Fruit fly (Drosophila melanogaster) whole organism, embryonic: ENCODE measurements around the gene drongo.

ENCODE experiments used
- Bgb ChIP-seq: fragments of 200-800 bp; sonication (Bioruptor generic); IDR thresholded peaks from 2 replicates; pipeline ENCODE4 v1.3.6; 2022; ENCODE audit warnings: missing biosample characterization, missing genetic modification characterization; ENCODE audit not compliant: partially characterized antibody
- CG10209 ChIP-seq: fragments of 200-800 bp; sonication (Bioruptor generic); optimal IDR thresholded peaks from 3 replicates; lab custom pipeline; 2017; ENCODE audit warnings: missing biosample characterization, mild to moderate bottlenecking, missing genetic modification characterization, missing genetic modification reagents
- CG10431 ChIP-seq: fragments of 200-800 bp; sonication (Bioruptor generic); optimal IDR thresholded peaks from 3 replicates; lab custom pipeline; 2018; ENCODE audit warnings: missing biosample characterization, mild to moderate bottlenecking, missing genetic modification characterization
- CG11696 ChIP-seq: fragments of 200-800 bp; sonication (Bioruptor generic); IDR thresholded peaks from 2 replicates; pipeline ENCODE4 v1.3.6; 2022; ENCODE audit warnings: missing biosample characterization, missing genetic modification characterization
- CG12219 ChIP-seq: fragments of 200-800 bp; sonication (Bioruptor generic); optimal IDR thresholded peaks from 3 replicates; lab custom pipeline; 2018; ENCODE audit warnings: missing biosample characterization, mild to moderate bottlenecking, missing genetic modification characterization
- CG14860 ChIP-seq: fragments of 200-800 bp; sonication (Bioruptor generic); IDR thresholded peaks from 3 replicates; pipeline ENCODE4 v1.3.6; 2022; ENCODE audit warnings: missing biosample characterization, missing genetic modification characterization; ENCODE audit not compliant: partially characterized antibody
- CG15601 ChIP-seq: fragments of 200-800 bp; sonication (Bioruptor generic); optimal IDR thresholded peaks from 3 replicates; lab custom pipeline; 2019; ENCODE audit warnings: missing biosample characterization, mild to moderate bottlenecking, missing genetic modification characterization, moderate library complexity
- CG17361 ChIP-seq: fragments of 200-800 bp; sonication (Bioruptor generic); IDR thresholded peaks from 3 replicates; pipeline ENCODE4 v1.3.6; 2022; ENCODE audit warnings: missing biosample characterization, missing genetic modification characterization
- CG17568 ChIP-seq: fragments of 200-800 bp; sonication (Bioruptor generic); optimal IDR thresholded peaks from 2 replicates; lab custom pipeline; 2018; ENCODE audit warnings: missing biosample characterization, mild to moderate bottlenecking, missing genetic modification characterization, moderate library complexity
- CG18011 ChIP-seq: fragments of 200-800 bp; sonication (Bioruptor generic); optimal IDR thresholded peaks from 2 replicates; lab custom pipeline; 2017; ENCODE audit warnings: missing biosample characterization, missing genetic modification characterization, mild to moderate bottlenecking, moderate library complexity, missing genotype
- CG18764 ChIP-seq: fragments of 200-800 bp; sonication (Bioruptor generic); optimal IDR thresholded peaks from 3 replicates; lab custom pipeline; 2016; ENCODE audit warnings: missing biosample characterization, missing genetic modification characterization
- CG2199 ChIP-seq: fragments of 200-800 bp; sonication (Bioruptor generic); IDR thresholded peaks from 3 replicates; pipeline ENCODE4 v1.3.6; 2022; ENCODE audit warnings: missing biosample characterization, missing genetic modification characterization
- CG2678 ChIP-seq: fragments of 200-800 bp; sonication (Bioruptor generic); optimal IDR thresholded peaks from 3 replicates; lab custom pipeline; 2019; ENCODE audit warnings: missing biosample characterization, mild to moderate bottlenecking, missing genetic modification characterization, moderate library complexity
- CG30020 ChIP-seq: fragments of 200-800 bp; optimal IDR thresholded peaks from 2 replicates; lab custom pipeline; 2019; ENCODE audit warnings: missing biosample characterization, mild to moderate bottlenecking, missing genetic modification characterization, moderate library complexity
- CG6254 ChIP-seq: fragments of 200-800 bp; sonication (Bioruptor generic); optimal IDR thresholded peaks from 3 replicates; lab custom pipeline; 2017; ENCODE audit warnings: mild to moderate bottlenecking, missing biosample characterization, missing genetic modification reagents, missing genetic modification characterization
- CG6654 ChIP-seq: fragments of 200-800 bp; sonication (Bioruptor generic); optimal IDR thresholded peaks from 2 replicates; lab custom pipeline; 2017; ENCODE audit warnings: missing biosample characterization, mild to moderate bottlenecking, missing genetic modification characterization
- CG6854 ChIP-seq: fragments of 200-800 bp; sonication (Bioruptor generic); optimal IDR thresholded peaks from 3 replicates; lab custom pipeline; 2017; ENCODE audit warnings: missing biosample characterization, mild to moderate bottlenecking, missing genetic modification characterization
- CG8765 ChIP-seq: fragments of 200-800 bp; sonication (Bioruptor generic); IDR thresholded peaks from 2 replicates; pipeline ENCODE4 v1.3.6; 2022; ENCODE audit warnings: missing biosample characterization, missing genetic modification characterization
- CG9609 ChIP-seq: fragments of 200-800 bp; sonication (Bioruptor generic); optimal IDR thresholded peaks from 3 replicates; lab custom pipeline; 2016; ENCODE audit warnings: missing biosample characterization, missing genetic modification characterization
- D19A ChIP-seq: fragments of 200-800 bp; optimal IDR thresholded peaks from 3 replicates; lab custom pipeline; 2019; ENCODE audit warnings: missing biosample characterization, mild to moderate bottlenecking, missing genetic modification characterization, moderate library complexity
- Dbx ChIP-seq: fragments of 200-800 bp; sonication (Bioruptor generic); IDR thresholded peaks from 3 replicates; pipeline ENCODE4 v1.3.6; 2022; ENCODE audit warnings: missing biosample characterization, missing genetic modification characterization
- HHEX ChIP-seq: fragments of 200-800 bp; sonication (Bioruptor generic); optimal IDR thresholded peaks from 3 replicates; lab custom pipeline; 2017; ENCODE audit warnings: missing biosample characterization, mild to moderate bottlenecking, missing genetic modification characterization, missing genetic modification reagents
- Hr51 ChIP-seq, 2 experiments: fragments of 200-800 bp; sonication (Bioruptor generic); optimal IDR thresholded peaks; 2 replicates in 1 of 2; 3 replicates in 1 of 2; lab custom pipeline; 2016 to 2018; ENCODE audit warnings: missing biosample characterization in 2 of 2, missing genetic modification characterization in 2 of 2, mild to moderate bottlenecking in 1 of 2, moderate library complexity in 1 of 2
- Hr78 ChIP-seq, 2 experiments: fragments of 200-800 bp in 1 of 2; fragments of >200 bp in 1 of 2; sonication (Bioruptor generic) in 1 of 2; optimal IDR thresholded peaks; 2 replicates each; lab custom pipeline; 2017 to 2019; ENCODE audit warnings: missing biosample characterization in 2 of 2, missing genetic modification characterization in 2 of 2, mild to moderate bottlenecking in 1 of 2, moderate library complexity in 1 of 2
- NFAT ChIP-seq: fragments of 200-800 bp; sonication (Bioruptor generic); IDR thresholded peaks from 2 replicates; pipeline ENCODE4 v1.3.6; 2022; ENCODE audit warnings: missing biosample characterization, missing genetic modification characterization
- Ptx1 ChIP-seq: fragments of 200-800 bp; sonication (Bioruptor generic); IDR thresholded peaks from 2 replicates; pipeline ENCODE4 v1.3.6; 2022; ENCODE audit warnings: missing biosample characterization, missing genetic modification characterization
- Sox100B ChIP-seq: fragments of 200-800 bp; sonication (Bioruptor generic); optimal IDR thresholded peaks from 3 replicates; lab custom pipeline; 2018; ENCODE audit warnings: missing biosample characterization, mild to moderate bottlenecking, missing genetic modification characterization
- Sry-β ChIP-seq: fragments of 200-800 bp; sonication (Bioruptor generic); optimal IDR thresholded peaks from 2 replicates; lab custom pipeline; 2018; ENCODE audit warnings: missing biosample characterization, mild to moderate bottlenecking, missing genetic modification characterization, moderate library complexity
- TFAM ChIP-seq: fragments of 200-800 bp; sonication (Bioruptor generic); optimal IDR thresholded peaks from 2 replicates; lab custom pipeline; 2017; ENCODE audit warnings: missing biosample characterization, missing genetic modification characterization, inconsistent platforms
- Xbp1 ChIP-seq: fragments of 200-800 bp; sonication (Bioruptor generic); optimal IDR thresholded peaks from 3 replicates; lab custom pipeline; 2016; ENCODE audit warnings: missing biosample characterization, mild to moderate bottlenecking, missing genetic modification characterization
- ara ChIP-seq: fragments of 200-800 bp; sonication (Bioruptor generic); IDR thresholded peaks from 2 replicates; pipeline ENCODE4 v1.3.6; 2022; ENCODE audit warnings: missing biosample characterization, missing genetic modification characterization
- az2 ChIP-seq: fragments of 200-800 bp; sonication (Bioruptor generic); optimal IDR thresholded peaks from 3 replicates; lab custom pipeline; 2016; ENCODE audit warnings: missing biosample characterization, missing genetic modification characterization
- chm ChIP-seq: fragments of 200-800 bp; sonication (Bioruptor generic); IDR thresholded peaks from 2 replicates; pipeline ENCODE4 v1.3.6; 2022; ENCODE audit warnings: missing biosample characterization, missing genetic modification characterization
- croc ChIP-seq: fragments of 200-800 bp; sonication (Bioruptor generic); conservative IDR thresholded peaks from 3 replicates; pipeline ENCODE4 v1.3.6; 2022; ENCODE audit warnings: missing biosample characterization, missing genetic modification characterization
- dimm ChIP-seq: fragments of 200-800 bp; sonication (Bioruptor generic); IDR thresholded peaks from 2 replicates; pipeline ENCODE4 v1.3.6; 2022; ENCODE audit warnings: missing biosample characterization, missing genetic modification characterization
- dm ChIP-seq: fragments of 200-800 bp; sonication (Bioruptor generic); optimal IDR thresholded peaks from 3 replicates; lab custom pipeline; 2016; ENCODE audit warnings: missing biosample characterization, missing genetic modification characterization
- dmrt99B ChIP-seq: fragments of 200-800 bp; sonication (Bioruptor generic); optimal IDR thresholded peaks from 2 replicates; lab custom pipeline; 2018; ENCODE audit warnings: missing biosample characterization, mild to moderate bottlenecking, missing genetic modification characterization, moderate library complexity
- ems ChIP-seq: fragments of 200-800 bp; sonication (Bioruptor generic); optimal IDR thresholded peaks from 3 replicates; lab custom pipeline; 2016; ENCODE audit warnings: missing biosample characterization, missing genetic modification characterization
- fru ChIP-seq: fragments of >200 bp; optimal IDR thresholded peaks from 2 replicates; lab custom pipeline; 2017
- ham ChIP-seq: fragments of 200-800 bp; sonication (Bioruptor generic); IDR thresholded peaks from 2 replicates; pipeline ENCODE4 v1.3.6; 2022; ENCODE audit warnings: missing biosample characterization, missing genetic modification characterization
- hbn ChIP-seq: fragments of 200-800 bp; sonication (Bioruptor generic); IDR thresholded peaks from 2 replicates; pipeline ENCODE4 v1.3.6; 2022; ENCODE audit warnings: missing biosample characterization, missing genetic modification characterization; ENCODE audit not compliant: partially characterized antibody
- kay ChIP-seq: fragments of 200-800 bp; sonication (Bioruptor generic); optimal IDR thresholded peaks from 2 replicates; lab custom pipeline; 2016; ENCODE audit warnings: missing biosample characterization, missing genetic modification characterization
- nerfin-1 ChIP-seq: fragments of 200-800 bp; sonication (Bioruptor generic); optimal IDR thresholded peaks from 3 replicates; lab custom pipeline; 2019; ENCODE audit warnings: missing biosample characterization, mild to moderate bottlenecking, missing genetic modification characterization, moderate library complexity
- pzg ChIP-seq: fragments of 200-800 bp; sonication (Bioruptor generic); optimal IDR thresholded peaks from 3 replicates; lab custom pipeline; 2018; ENCODE audit warnings: missing biosample characterization, mild to moderate bottlenecking, missing genetic modification characterization, moderate library complexity
- rib ChIP-seq: fragments of 200-800 bp; sonication (Bioruptor generic); IDR thresholded peaks from 2 replicates; pipeline ENCODE4 v1.3.6; 2022; ENCODE audit warnings: missing biosample characterization, missing genetic modification characterization
- salm ChIP-seq: fragments of 200-800 bp; sonication (Bioruptor generic); optimal IDR thresholded peaks from 2 replicates; lab custom pipeline; 2018; ENCODE audit warnings: missing biosample characterization, mild to moderate bottlenecking, missing genetic modification characterization
- sim ChIP-seq: fragments of 200-800 bp; sonication (Bioruptor generic); IDR thresholded peaks from 2 replicates; pipeline ENCODE4 v1.3.6; 2022; ENCODE audit warnings: missing biosample characterization, missing genetic modification characterization
- sima ChIP-seq: fragments of 200-800 bp; sonication (Bioruptor generic); optimal IDR thresholded peaks from 2 replicates; lab custom pipeline; 2016; ENCODE audit warnings: missing biosample characterization, missing genetic modification characterization
- sna ChIP-seq: fragments of 200-800 bp; sonication (Bioruptor generic); IDR thresholded peaks from 2 replicates; pipeline ENCODE4 v1.3.6; 2022; ENCODE audit warnings: missing biosample characterization, missing genetic modification characterization; ENCODE audit not compliant: partially characterized antibody
- wdn ChIP-seq: fragments of 200-800 bp; sonication (Bioruptor generic); IDR thresholded peaks from 2 replicates; pipeline ENCODE4 v1.3.6; 2022; ENCODE audit warnings: missing biosample characterization, missing genetic modification characterization

Gene drongo

DNA sequence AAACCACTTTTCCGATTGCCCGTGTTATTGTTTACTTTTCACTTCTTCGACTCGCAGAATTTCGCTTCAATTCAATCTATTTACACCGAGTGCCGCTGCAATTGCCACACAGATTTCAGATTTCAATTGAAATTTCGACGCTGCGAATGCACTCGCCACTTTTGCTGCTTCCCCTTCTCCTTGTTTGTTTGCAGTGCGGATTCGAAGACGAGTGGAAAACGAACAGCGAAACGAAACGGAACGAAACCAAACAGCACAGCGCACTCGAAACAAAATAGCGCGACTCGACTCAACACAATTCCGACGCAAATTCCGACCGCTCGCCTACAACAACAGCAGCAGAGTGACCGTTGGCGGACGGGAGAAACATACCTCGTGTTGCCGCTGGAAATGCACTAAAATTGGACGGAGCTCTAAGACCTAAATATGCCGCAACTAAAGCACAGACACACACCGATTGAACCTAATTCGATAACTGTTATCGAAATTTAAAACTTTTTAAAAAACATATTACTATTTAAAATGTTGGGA, at the start of gene drongo (continued):
- no peak for TF ChIP-seq fru (lab: Kevin White, UChicago)
- peak; percentile 44 for TF ChIP-seq CG30020
- TF ChIP-seq salm (tag; lab: Kevin White, UChicago): peak; percentile 67
- TF ChIP-seq kay (GFP tag; lab: Kevin White, UChicago): peak; percentile 14
- peak in 1 of 2 experiments; percentile 46 for TF ChIP-seq Hr78 (GFP tag; optimal IDR thresholded peaks at IDR 0.05; lab: Kevin White, UChicago)
- TF ChIP-seq nerfin-1 (tag; lab: Kevin White, UChicago): peak; percentile 95
- no peak for TF ChIP-seq ara (GFP tag; lab: Robert Waterston, UW)
- TF ChIP-seq rib (GFP tag; lab: Robert Waterston, UW): peak; percentile 85
- TF ChIP-seq sna: peak; percentile 52; the same call in 1 of the 2 replicates
- TF ChIP-seq CG10431: no peak
- TF ChIP-seq sim (GFP tag; lab: Robert Waterston, UW): 0 out of 2 replicates have a peak, but pooled peaks have one; percentile 8
- TF ChIP-seq CG18764 (GFP tag; lab: Kevin White, UChicago): no peak
- TF ChIP-seq hbn (GFP tag; lab: Robert Waterston, UW): peak; percentile 25; the same call in 1 of the 2 replicates
- TF ChIP-seq pzg (GFP tag; lab: Kevin White, UChicago): peak; percentile 98
- TF ChIP-seq CG2199 (GFP tag; lab: Robert Waterston, UW): peak; percentile 73; the same call in 1 of the 3 replicates
- no peak for TF ChIP-seq Sox100B (GFP tag; lab: Kevin White, UChicago)
- no peak for TF ChIP-seq CG6654
- TF ChIP-seq CG17361 (GFP tag; lab: Robert Waterston, UW): no peak
- TF ChIP-seq CG17568 (GFP tag; lab: Kevin White, UChicago): no peak
- TF ChIP-seq Bgb (GFP tag; lab: Robert Waterston, UW): no peak; the same call in 1 of the 2 replicates
- TF ChIP-seq TFAM: no peak
- TF ChIP-seq CG18011 (GFP tag; lab: Kevin White, UChicago): no peak
- TF ChIP-seq wdn (GFP tag; lab: Robert Waterston, UW): no peak
- no peak for TF ChIP-seq CG6254 (GFP tag; lab: Kevin White, UChicago)
- peak; percentile 2 for TF ChIP-seq CG9609
- peak; percentile 47; the same call in 1 of the 2 replicates for TF ChIP-seq NFAT (GFP tag; lab: Robert Waterston, UW)
- TF ChIP-seq Xbp1 (GFP tag; lab: Kevin White, UChicago): peak; percentile 45
- peak; percentile 15 for TF ChIP-seq CG2678 (tag; lab: Kevin White, UChicago)
- TF ChIP-seq chm (GFP tag; lab: Robert Waterston, UW): peak; percentile 87
- TF ChIP-seq Hr51 (GFP tag; optimal IDR thresholded peaks at IDR 0.05; lab: Kevin White, UChicago): peak in 1 of 2 experiments; percentile 14
- TF ChIP-seq HHEX (GFP tag; lab: Kevin White, UChicago): peak; percentile 54
- TF ChIP-seq az2 (GFP tag; lab: Kevin White, UChicago): no peak
- TF ChIP-seq CG15601 (tag; lab: Kevin White, UChicago): peak; percentile 68
- peak; percentile 48; the same call in 2 of the 3 replicates for TF ChIP-seq Dbx
- no peak for TF ChIP-seq CG12219 (GFP tag; lab: Kevin White, UChicago)
- no peak for TF ChIP-seq CG8765 (GFP tag; lab: Robert Waterston, UW)
- TF ChIP-seq dimm (GFP tag; lab: Robert Waterston, UW): no peak
- no peak for TF ChIP-seq CG10209
- peak; percentile 14 for TF ChIP-seq dm
- TF ChIP-seq dmrt99B (tag; lab: Kevin White, UChicago): no peak
- TF ChIP-seq CG14860 (GFP tag; lab: Robert Waterston, UW): 0 out of 3 replicates have a peak, but pooled peaks have one; percentile 48
- no peak for TF ChIP-seq croc (GFP tag; lab: Robert Waterston, UW)
- TF ChIP-seq CG6854 (GFP tag; lab: Kevin White, UChicago): no peak
- TF ChIP-seq Ptx1 (GFP tag; lab: Robert Waterston, UW): no peak
- TF ChIP-seq ham (GFP tag; lab: Robert Waterston, UW): no peak
- no peak for TF ChIP-seq CG11696 (GFP tag; lab: Robert Waterston, UW)
- peak; percentile 7 for TF ChIP-seq Sry-β (GFP tag; lab: Kevin White, UChicago)
- peak; percentile 2 for TF ChIP-seq D19A
- TF ChIP-seq sima (GFP tag; lab: Kevin White, UChicago): no peak
- peak; percentile 45 for TF ChIP-seq ems
